Fruit fly (Drosophila melanogaster): ENCODE results near the gene MFS10.

The MFS10 gene

DNA sequence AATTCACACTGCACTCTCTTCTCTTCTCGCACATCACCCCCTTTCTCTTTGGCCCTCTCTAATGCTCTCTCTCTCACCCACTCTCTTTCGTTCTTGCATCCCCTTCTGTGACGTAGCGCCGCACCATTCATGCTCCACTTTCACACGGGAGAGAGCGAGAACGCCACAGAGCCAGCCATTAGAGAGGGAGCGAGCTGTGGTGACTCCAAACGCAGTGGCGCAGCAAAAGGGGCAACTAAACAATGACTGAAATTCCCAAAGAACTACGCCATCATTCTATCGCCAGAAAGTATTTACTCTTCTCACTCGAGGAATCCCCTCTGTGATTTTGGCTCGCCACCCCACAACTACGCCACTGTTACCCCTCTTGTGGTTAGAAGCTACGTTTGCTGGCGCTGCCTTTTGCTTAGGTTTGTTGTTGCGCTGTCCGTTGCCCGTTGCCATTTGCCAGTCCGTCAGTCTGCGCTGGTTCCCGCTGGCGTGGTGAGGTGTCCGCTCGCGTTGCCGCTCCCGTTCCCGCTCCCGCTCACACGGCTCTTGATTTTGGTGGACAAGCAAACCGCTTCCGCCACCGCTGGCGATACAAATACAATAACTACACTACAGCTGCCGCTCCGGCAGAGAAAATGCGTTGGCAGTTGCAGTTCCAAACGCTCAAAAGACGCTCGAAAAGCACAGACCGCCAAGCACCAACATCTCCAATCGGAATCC, 2.4 kb downstream of the MFS10 start (continued):
- peak; percentile 97 for TF ChIP-seq CG18476 (GFP tag; optimal IDR thresholded peaks at IDR 0.05)
- peak; percentile 99 for TF ChIP-seq Six4 (GFP tag; optimal IDR thresholded peaks at IDR 0.05)
- TF ChIP-seq org-1 (GFP tag; optimal IDR thresholded peaks at IDR 0.05): peak; percentile 99
- peak; percentile 98 for TF ChIP-seq CG13424 (tag; optimal IDR thresholded peaks at IDR 0.05)
- peak; percentile 97 for TF ChIP-seq gcm (GFP tag; optimal IDR thresholded peaks at IDR 0.05)
- peak; percentile 99 for TF ChIP-seq CG14667 (GFP tag; IDR thresholded peaks at IDR 0.05)
- peak; percentile 96 for TF ChIP-seq sug (tag; optimal IDR thresholded peaks at IDR 0.05)
- TF ChIP-seq Sry-β (GFP tag; optimal IDR thresholded peaks at IDR 0.05): peak; percentile 58
- TF ChIP-seq lmd (GFP tag; IDR thresholded peaks at IDR 0.05): peak; percentile 100
- TF ChIP-seq yki (optimal IDR thresholded peaks at IDR 0.05): peak; percentile 93
- peak; percentile 98 for TF ChIP-seq CG9215 (GFP tag; IDR thresholded peaks at IDR 0.05)
- no peak for TF ChIP-seq br (optimal IDR thresholded peaks at IDR 0.05)
- no peak for TF ChIP-seq CG15479 (GFP tag; optimal IDR thresholded peaks at IDR 0.05)
- peak; percentile 98 for TF ChIP-seq toy (GFP tag; IDR thresholded peaks at IDR 0.05)
- TF ChIP-seq CG7372 (GFP tag; IDR thresholded peaks at IDR 0.05): peak; percentile 99
- TF ChIP-seq Hr3 (GFP tag; optimal IDR thresholded peaks at IDR 0.05): peak; percentile 98
- TF ChIP-seq CG7987 (GFP tag; optimal IDR thresholded peaks at IDR 0.05): peak; percentile 95
- peak; percentile 96 for TF ChIP-seq CG3407 (GFP tag; optimal IDR thresholded peaks at IDR 0.05)
- peak; percentile 98 for TF ChIP-seq ewg (GFP tag; optimal IDR thresholded peaks at IDR 0.05)
- peak; percentile 82 for TF ChIP-seq Kr (GFP tag; optimal IDR thresholded peaks at IDR 0.05)
- TF ChIP-seq CG11093 (GFP tag; IDR thresholded peaks at IDR 0.05): peak; percentile 99
- TF ChIP-seq Ada2b (GFP tag; IDR thresholded peaks at IDR 0.05): peak; percentile 99
- TF ChIP-seq Myb (GFP tag; optimal IDR thresholded peaks at IDR 0.05): peak; percentile 95
- TF ChIP-seq CG8944 (GFP tag; optimal IDR thresholded peaks at IDR 0.05): peak; percentile 99
- TF ChIP-seq Doc2 (GFP tag; IDR thresholded peaks at IDR 0.05): peak; percentile 96
- TF ChIP-seq CG5245 (GFP tag; optimal IDR thresholded peaks at IDR 0.05): peak; percentile 99
- peak in 1 of 2 experiments; percentile 38 for TF ChIP-seq tll (GFP tag; optimal IDR thresholded peaks at IDR 0.05)
- TF ChIP-seq dimm (GFP tag; IDR thresholded peaks at IDR 0.05): peak; percentile 99
- peak; percentile 99 for TF ChIP-seq CG14014 (GFP tag; IDR thresholded peaks at IDR 0.05)
- peak; percentile 99 for TF ChIP-seq CG34376 (GFP tag; optimal IDR thresholded peaks at IDR 0.05)
- peak; percentile 97 for TF ChIP-seq en (GFP tag; optimal IDR thresholded peaks at IDR 0.05)
- TF ChIP-seq gce (GFP tag; IDR thresholded peaks at IDR 0.05): peak; percentile 99
- TF ChIP-seq Blimp-1 (GFP tag; optimal IDR thresholded peaks at IDR 0.05): peak; percentile 96
- peak; percentile 100 for TF ChIP-seq ttk (GFP tag; IDR thresholded peaks at IDR 0.05)
- TF ChIP-seq Rx (GFP tag; IDR thresholded peaks at IDR 0.05): peak; percentile 99
- peak; percentile 96 for TF ChIP-seq sd (tag; optimal IDR thresholded peaks at IDR 0.05)
- peak; percentile 96 for TF ChIP-seq CG4328 (GFP tag; optimal IDR thresholded peaks at IDR 0.05)
- TF ChIP-seq CG12155 (GFP tag; optimal IDR thresholded peaks at IDR 0.05): peak; percentile 99
- TF ChIP-seq eve (GFP tag; optimal IDR thresholded peaks at IDR 0.05): peak; percentile 46 to 95
- peak; percentile 100 for TF ChIP-seq MBD-R2 (GFP tag; IDR thresholded peaks at IDR 0.05)
- TF ChIP-seq CG4424 (GFP tag; optimal IDR thresholded peaks at IDR 0.05): peak; percentile 99
- TF ChIP-seq Hand (GFP tag; optimal IDR thresholded peaks at IDR 0.05): peak; percentile 98
- TF ChIP-seq PHDP (tag; optimal IDR thresholded peaks at IDR 0.05): peak; percentile 98
- TF ChIP-seq ranshi (GFP tag; IDR thresholded peaks at IDR 0.05): peak; percentile 99
- TF ChIP-seq tna (GFP tag; IDR thresholded peaks at IDR 0.05; ENCODE audit: partially characterized antibody): peak; percentile 37; the same call in 1 of the 2 replicates
- peak; percentile 98 for TF ChIP-seq CG43689 (GFP tag; IDR thresholded peaks at IDR 0.05)
- peak; percentile 99 for TF ChIP-seq Dad (GFP tag; optimal IDR thresholded peaks at IDR 0.05)
- peak; percentile 99 for TF ChIP-seq az2 (GFP tag; optimal IDR thresholded peaks at IDR 0.05)
- TF ChIP-seq ash1 (GFP tag; optimal IDR thresholded peaks at IDR 0.05): peak; percentile 98
- peak; percentile 89 for TF ChIP-seq CG17186 (GFP tag; optimal IDR thresholded peaks at IDR 0.05)
- peak; percentile 100 for TF ChIP-seq Rfx (GFP tag; IDR thresholded peaks at IDR 0.05)

All from whole organism, embryonic.